Worm (Caenorhabditis elegans) whole organism, L4 larva: ENCODE data around the gene C25E10.4.

ENCODE experiments used
- Y105C5A.15 ChIP-seq: fragments of 200-800 bp; sonication (Bioruptor generic); IDR thresholded peaks from 2 replicates; pipeline ENCODE4 v1.3.6; 2022; ENCODE audit warnings: missing genetic modification characterization, missing compliant biosample characterization
- aly-2 ChIP-seq: sonication (generic microtip); optimal IDR thresholded peaks from 2 replicates; lab custom pipeline; 2018; ENCODE audit warnings: missing biosample characterization, missing genetic modification characterization
- ama-1 ChIP-seq: fragments of 150-350 bp; optimal IDR thresholded peaks from 2 replicates; lab custom pipeline; 2014; ENCODE audit warnings: inconsistent platforms, mixed read lengths
- ceh-32 ChIP-seq: sonication (generic microtip); optimal IDR thresholded peaks from 2 replicates; lab custom pipeline; 2016; ENCODE audit warnings: mild to moderate bottlenecking, missing genetic modification characterization, missing compliant biosample characterization; ENCODE audit not compliant: poor library complexity
- ceh-82 ChIP-seq: sonication (generic microtip); optimal IDR thresholded peaks from 2 replicates; lab custom pipeline; 2017; ENCODE audit warnings: missing biosample characterization, missing genetic modification characterization
- fos-1 ChIP-seq: fragments of 150-350 bp; optimal IDR thresholded peaks from 2 replicates; lab custom pipeline; 2014; ENCODE audit warnings: missing biosample characterization, missing genetic modification characterization
- lin-15B ChIP-seq: fragments of 150-350 bp; sonication (generic microtip); optimal IDR thresholded peaks from 3 replicates; lab custom pipeline; 2014; ENCODE audit warnings: missing biosample characterization, missing genetic modification characterization
- mdl-1 ChIP-seq, 2 experiments: fragments of 150-350 bp in 1 of 2; sonication (generic microtip) in 1 of 2; optimal IDR thresholded peaks; 2 replicates each; lab custom pipeline; 2014 to 2017; ENCODE audit warnings: missing biosample characterization in 2 of 2, missing genetic modification characterization in 2 of 2
- mxl-2 ChIP-seq: fragments of 200-800 bp; sonication (Bioruptor generic); conservative IDR thresholded peaks from 2 replicates; pipeline ENCODE4 v1.3.6; 2022; ENCODE audit warnings: missing genetic modification reagents, missing genetic modification characterization, missing compliant biosample characterization
- mxl-3 ChIP-seq: fragments of 200-800 bp; sonication (Bioruptor generic); optimal IDR thresholded peaks from 2 replicates; lab custom pipeline; 2018; ENCODE audit warnings: mild to moderate bottlenecking, missing genetic modification characterization, missing compliant biosample characterization
- snpc-4 ChIP-seq: fragments of 150-350 bp; optimal IDR thresholded peaks from 2 replicates; lab custom pipeline; 2014; ENCODE audit warnings: missing biosample characterization, missing genetic modification characterization

- TF ChIP-seq mdl-1 (tag; optimal IDR thresholded peaks at IDR 0.05; lab: Kevin White, UChicago): no peak
- no peak for TF ChIP-seq aly-2 (tag; lab: Kevin White, UChicago)
- TF ChIP-seq lin-15B (tag; lab: Kevin White, UChicago): no peak
- TF ChIP-seq Y105C5A.15 (GFP tag; lab: Robert Waterston, UW): no peak
- TF ChIP-seq mxl-2 (GFP tag; lab: Robert Waterston, UW): no peak
- no peak for TF ChIP-seq ama-1 (lab: Kevin White, UChicago)
- no peak for TF ChIP-seq ceh-32 (tag; lab: Kevin White, UChicago)
- no peak for TF ChIP-seq snpc-4 (tag; lab: Kevin White, UChicago)
- no peak for TF ChIP-seq fos-1 (tag; lab: Kevin White, UChicago)
- no peak for TF ChIP-seq ceh-82 (tag; lab: Kevin White, UChicago)
- TF ChIP-seq mxl-3: no peak
Observed at ce11 chrV:9054771-9055170, 21.4 kb downstream of the C25E10.4 start, which contains the start of gene swm-1.
